Fruit fly (Drosophila melanogaster) whole organism, embryonic: ENCODE results near the gene CG11672.
A peak's percentile ranks its signal among the peaks of the same experiment; 100 is the strongest.

Experiments used
- CG10147 ChIP-seq: fragments of 200-800 bp; sonication (Bioruptor generic); optimal IDR thresholded peaks from 2 replicates; lab custom pipeline; 2019; ENCODE audit warnings: missing biosample characterization, mild to moderate bottlenecking, missing genetic modification characterization, moderate library complexity
- CG10267 ChIP-seq: fragments of 200-800 bp; sonication (Bioruptor generic); optimal IDR thresholded peaks from 2 replicates; lab custom pipeline; 2018; ENCODE audit warnings: missing biosample characterization, mild to moderate bottlenecking, missing genetic modification characterization, moderate library complexity
- CG10979 ChIP-seq: fragments of 200-800 bp; sonication (Bioruptor generic); optimal IDR thresholded peaks from 2 replicates; lab custom pipeline; 2018; ENCODE audit warnings: missing biosample characterization, mild to moderate bottlenecking, missing genetic modification characterization, moderate library complexity
- CG11456 ChIP-seq: fragments of 200-800 bp; sonication (Bioruptor generic); IDR thresholded peaks from 3 replicates; pipeline ENCODE4 v1.3.6; 2022; ENCODE audit warnings: missing biosample characterization, missing genetic modification characterization
- CG12391 ChIP-seq: fragments of 200-800 bp; sonication (Bioruptor generic); optimal IDR thresholded peaks from 3 replicates; lab custom pipeline; 2018; ENCODE audit warnings: missing biosample characterization, mild to moderate bottlenecking, missing genetic modification characterization, moderate library complexity
- CG14710 ChIP-seq: fragments of 200-800 bp; sonication (Bioruptor generic); optimal IDR thresholded peaks from 3 replicates; lab custom pipeline; 2019; ENCODE audit warnings: missing biosample characterization, mild to moderate bottlenecking, missing genetic modification characterization, moderate library complexity
- CG15479 ChIP-seq: fragments of 200-800 bp; sonication (Bioruptor generic); optimal IDR thresholded peaks from 3 replicates; lab custom pipeline; 2019; ENCODE audit warnings: missing biosample characterization, mild to moderate bottlenecking, missing genetic modification characterization, moderate library complexity
- CG15696 ChIP-seq: fragments of 200-800 bp; sonication (Bioruptor generic); optimal IDR thresholded peaks from 2 replicates; lab custom pipeline; 2019; ENCODE audit warnings: missing biosample characterization, mild to moderate bottlenecking, missing genetic modification characterization, moderate library complexity
- CG1603 ChIP-seq: fragments of 200-800 bp; sonication (Bioruptor generic); optimal IDR thresholded peaks from 2 replicates; lab custom pipeline; 2019; ENCODE audit warnings: missing biosample characterization, mild to moderate bottlenecking, missing genetic modification characterization, moderate library complexity
- CG17802 ChIP-seq: fragments of 200-800 bp; sonication (Bioruptor generic); optimal IDR thresholded peaks from 2 replicates; lab custom pipeline; 2018; ENCODE audit warnings: missing biosample characterization, mild to moderate bottlenecking, missing genetic modification characterization, moderate library complexity
- CG17829 ChIP-seq: fragments of 200-800 bp; optimal IDR thresholded peaks from 2 replicates; lab custom pipeline; 2019; ENCODE audit warnings: missing biosample characterization, mild to moderate bottlenecking, missing genetic modification characterization, moderate library complexity
- CG2199 ChIP-seq: fragments of 200-800 bp; sonication (Bioruptor generic); IDR thresholded peaks from 3 replicates; pipeline ENCODE4 v1.3.6; 2022; ENCODE audit warnings: missing biosample characterization, missing genetic modification characterization
- CG2712 ChIP-seq: fragments of 200-800 bp; optimal IDR thresholded peaks from 3 replicates; lab custom pipeline; 2019; ENCODE audit warnings: missing biosample characterization, mild to moderate bottlenecking, missing genetic modification characterization, moderate library complexity
- CG31441 ChIP-seq: fragments of 200-800 bp; sonication (Bioruptor generic); IDR thresholded peaks from 2 replicates; pipeline ENCODE4 v1.3.6; 2022; ENCODE audit warnings: missing biosample characterization, missing genetic modification characterization
- CG42726 ChIP-seq: fragments of 200-800 bp; sonication (Bioruptor generic); IDR thresholded peaks from 2 replicates; pipeline ENCODE4 v1.3.6; 2022; ENCODE audit warnings: missing biosample characterization, missing genetic modification characterization; ENCODE audit not compliant: partially characterized antibody
- CG4282 ChIP-seq: fragments of 200-800 bp; sonication (Bioruptor generic); optimal IDR thresholded peaks from 2 replicates; lab custom pipeline; 2016; ENCODE audit warnings: missing biosample characterization, missing genetic modification characterization
- CG5245 ChIP-seq: fragments of 200-800 bp; sonication (Bioruptor generic); optimal IDR thresholded peaks from 3 replicates; lab custom pipeline; 2016; ENCODE audit warnings: missing biosample characterization, missing genetic modification characterization
- CG7556 ChIP-seq: fragments of 200-800 bp; sonication (Bioruptor generic); optimal IDR thresholded peaks from 2 replicates; lab custom pipeline; 2017; ENCODE audit warnings: missing biosample characterization, mild to moderate bottlenecking, missing genetic modification characterization
- CG7745 ChIP-seq: fragments of 200-800 bp; sonication (Bioruptor generic); optimal IDR thresholded peaks from 2 replicates; lab custom pipeline; 2018; ENCODE audit warnings: missing biosample characterization, mild to moderate bottlenecking, missing genetic modification characterization, moderate library complexity
- CG8924 ChIP-seq: fragments of 200-800 bp; optimal IDR thresholded peaks from 3 replicates; lab custom pipeline; 2019; ENCODE audit warnings: missing biosample characterization, mild to moderate bottlenecking, missing genetic modification characterization, moderate library complexity
- CG9609 ChIP-seq: fragments of 200-800 bp; sonication (Bioruptor generic); optimal IDR thresholded peaks from 3 replicates; lab custom pipeline; 2016; ENCODE audit warnings: missing biosample characterization, missing genetic modification characterization
- CG9727 ChIP-seq: fragments of 200-800 bp; sonication (Bioruptor generic); optimal IDR thresholded peaks from 3 replicates; lab custom pipeline; 2017; ENCODE audit warnings: missing biosample characterization, mild to moderate bottlenecking, missing genetic modification characterization
- CHES-1-like ChIP-seq: fragments of 200-800 bp; sonication (Bioruptor generic); optimal IDR thresholded peaks from 2 replicates; lab custom pipeline; 2016; ENCODE audit warnings: missing biosample characterization, missing genetic modification characterization
- CkIIα-i1 ChIP-seq: fragments of 200-800 bp; sonication (Bioruptor generic); IDR thresholded peaks from 2 replicates; pipeline ENCODE4 v1.3.6; 2022; ENCODE audit warnings: missing biosample characterization, missing genetic modification characterization
- Elba2 ChIP-seq: fragments of 200-800 bp; sonication (Bioruptor generic); optimal IDR thresholded peaks from 3 replicates; lab custom pipeline; 2016; ENCODE audit warnings: missing biosample characterization, missing genetic modification characterization
- H15 ChIP-seq: fragments of 200-800 bp; sonication (Bioruptor generic); IDR thresholded peaks from 3 replicates; pipeline ENCODE4 v1.3.6; 2022; ENCODE audit warnings: missing biosample characterization, missing genetic modification characterization
- Mes4 ChIP-seq: fragments of 200-800 bp; sonication (Bioruptor generic); optimal IDR thresholded peaks from 2 replicates; lab custom pipeline; 2016; ENCODE audit warnings: missing biosample characterization, missing genetic modification characterization
- Pdp1 ChIP-seq, 2 experiments: fragments of 200-800 bp; sonication (Bioruptor generic); optimal IDR thresholded peaks; 3 replicates each; lab custom pipeline; 2016; ENCODE audit warnings: missing biosample characterization in 2 of 2, missing genetic modification characterization in 2 of 2, mild to moderate bottlenecking in 1 of 2, moderate library complexity in 1 of 2
- Ptx1 ChIP-seq: fragments of 200-800 bp; sonication (Bioruptor generic); IDR thresholded peaks from 2 replicates; pipeline ENCODE4 v1.3.6; 2022; ENCODE audit warnings: missing biosample characterization, missing genetic modification characterization
- Ssrp ChIP-seq: fragments of 200-800 bp; sonication (Bioruptor generic); optimal IDR thresholded peaks from 2 replicates; lab custom pipeline; 2018; ENCODE audit warnings: missing biosample characterization, mild to moderate bottlenecking, missing genetic modification characterization, moderate library complexity
- bcd ChIP-seq: fragments of 200-800 bp; sonication (Bioruptor generic); optimal IDR thresholded peaks from 2 replicates; lab custom pipeline; 2017; ENCODE audit warnings: missing biosample characterization, mild to moderate bottlenecking, missing genetic modification characterization
- caup ChIP-seq: fragments of 200-800 bp; sonication (Bioruptor generic); optimal IDR thresholded peaks from 3 replicates; lab custom pipeline; 2017; ENCODE audit warnings: missing biosample characterization, mild to moderate bottlenecking, missing genetic modification characterization, moderate library complexity; ENCODE audit not compliant: severe bottlenecking
- chinmo ChIP-seq: fragments of 200-800 bp; sonication (Bioruptor generic); IDR thresholded peaks from 4 replicates; pipeline ENCODE4 v1.3.6; 2022; ENCODE audit warnings: missing biosample characterization, missing genetic modification characterization; ENCODE audit not compliant: partially characterized antibody
- exex ChIP-seq: fragments of 200-800 bp; sonication (Bioruptor generic); optimal IDR thresholded peaks from 4 replicates; lab custom pipeline; 2018; ENCODE audit warnings: missing biosample characterization, mild to moderate bottlenecking, missing genetic modification characterization, moderate library complexity
- gce ChIP-seq: fragments of 200-800 bp; sonication (Bioruptor generic); IDR thresholded peaks from 3 replicates; pipeline ENCODE4 v1.3.6; 2022; ENCODE audit warnings: missing biosample characterization, missing genetic modification characterization
- ind ChIP-seq: fragments of 200-800 bp; sonication (Bioruptor generic); optimal IDR thresholded peaks from 3 replicates; lab custom pipeline; 2016; ENCODE audit warnings: missing biosample characterization, missing genetic modification characterization
- insv ChIP-seq, 2 experiments: fragments of 200-800 bp; sonication (Bioruptor generic); optimal IDR thresholded peaks; 3 replicates each; lab custom pipeline; 2016 to 2018; ENCODE audit warnings: missing biosample characterization in 2 of 2, missing genetic modification characterization in 2 of 2
- lola ChIP-seq, 3 experiments: fragments of >200 bp in 2 of 3; fragments of 200-800 bp in 1 of 3; sonication (Bioruptor generic) in 1 of 3; optimal IDR thresholded peaks; 2 replicates each; lab custom pipeline; 2017 to 2019; ENCODE audit warnings: missing biosample characterization in 3 of 3, missing genetic modification characterization in 3 of 3, mild to moderate bottlenecking in 1 of 3, moderate library complexity in 1 of 3
- nau ChIP-seq: fragments of 200-800 bp; sonication (Bioruptor generic); optimal IDR thresholded peaks from 3 replicates; lab custom pipeline; 2017; ENCODE audit warnings: missing biosample characterization, mild to moderate bottlenecking, missing genetic modification characterization, missing genetic modification reagents
- nmo ChIP-seq: fragments of 200-800 bp; sonication (Bioruptor generic); optimal IDR thresholded peaks from 2 replicates; lab custom pipeline; 2018; ENCODE audit warnings: missing biosample characterization, mild to moderate bottlenecking, missing genetic modification characterization, moderate library complexity
- prd ChIP-seq, 3 experiments: fragments of >200 bp in 2 of 3; fragments of 200-800 bp in 1 of 3; sonication (Bioruptor generic) in 1 of 3; optimal IDR thresholded peaks in 2 of 3; IDR thresholded peaks in 1 of 3; 2 replicates in 2 of 3; 3 replicates in 1 of 3; pipeline versions ENCODE4 v1.3.6 to Lab custom; 2017 to 2022; ENCODE audit warnings: missing biosample characterization in 1 of 3, missing genetic modification characterization in 1 of 3
- pum ChIP-seq: fragments of 200-800 bp; sonication (Bioruptor generic); optimal IDR thresholded peaks from 2 replicates; lab custom pipeline; 2016; ENCODE audit warnings: missing biosample characterization, missing genetic modification characterization
- sens ChIP-seq: fragments of 200-800 bp; sonication (Bioruptor generic); peaks from one replicate; lab custom pipeline; 2016; ENCODE audit warnings: missing biosample characterization, missing genetic modification characterization
- sens-2 ChIP-seq: fragments of 200-800 bp; sonication (Bioruptor generic); IDR thresholded peaks from 2 replicates; pipeline ENCODE4 v1.3.6; 2022; ENCODE audit warnings: missing biosample characterization, missing genetic modification characterization
- sqz ChIP-seq: fragments of 200-800 bp; sonication (Bioruptor generic); optimal IDR thresholded peaks from 3 replicates; lab custom pipeline; 2018; ENCODE audit warnings: missing biosample characterization, mild to moderate bottlenecking, missing genetic modification characterization
- tll ChIP-seq, 2 experiments: fragments of 200-800 bp in 1 of 2; fragments of >200 bp in 1 of 2; sonication (Bioruptor generic) in 1 of 2; optimal IDR thresholded peaks; 2 replicates each; lab custom pipeline; 2017 to 2019; ENCODE audit warnings: missing biosample characterization in 2 of 2, missing genetic modification characterization in 2 of 2, mild to moderate bottlenecking in 1 of 2, moderate library complexity in 1 of 2
- vnd ChIP-seq: fragments of 200-800 bp; sonication (Bioruptor generic); IDR thresholded peaks from 3 replicates; pipeline ENCODE4 v1.3.6; 2022; ENCODE audit warnings: missing biosample characterization, missing genetic modification characterization; ENCODE audit not compliant: partially characterized antibody
- zen ChIP-seq: fragments of 200-800 bp; sonication (Bioruptor generic); optimal IDR thresholded peaks from 3 replicates; lab custom pipeline; 2018; ENCODE audit warnings: missing biosample characterization, mild to moderate bottlenecking, missing genetic modification characterization, moderate library complexity

Gene CG11672

DNA sequence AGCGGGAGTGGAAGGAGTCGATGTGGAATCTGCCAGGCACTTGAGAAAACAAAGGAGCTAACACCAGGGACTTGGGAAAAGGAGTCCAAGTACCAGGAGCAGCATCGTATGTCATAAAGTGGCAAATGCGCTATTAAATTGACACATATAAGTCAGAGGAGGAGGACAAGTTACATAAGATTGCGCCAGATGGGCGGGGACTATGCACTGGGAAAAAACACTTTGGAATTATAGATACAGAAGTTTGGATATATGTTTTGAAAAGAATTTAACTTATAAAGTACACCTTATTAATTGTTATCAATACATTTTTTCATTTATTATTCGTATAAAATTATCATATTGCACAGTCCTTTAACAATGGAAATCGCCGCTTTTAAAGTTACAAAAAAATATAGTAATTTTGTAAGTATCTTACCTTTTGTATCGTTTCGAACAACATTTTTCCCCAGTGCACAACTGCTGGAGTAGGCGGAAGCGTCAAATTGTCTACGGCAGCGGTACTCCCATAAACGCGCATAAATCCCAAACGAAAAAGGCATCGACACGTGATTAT lies 45.7 kb upstream of the CG11672 start (continued):
- TF ChIP-seq prd (optimal IDR thresholded peaks at IDR 0.05; lab: Kevin White, UChicago) (no peak), prd (GFP tag; IDR thresholded peaks at IDR 0.05; lab: Robert Waterston, UW) (0 out of 3 replicates have a peak, but pooled peaks have one; percentile 19), CG2199 (GFP tag; lab: Robert Waterston, UW) (no peak), CG15696 (tag; lab: Kevin White, UChicago) (peak; percentile 84), CG1603 (no peak), nmo (GFP tag; lab: Kevin White, UChicago) (peak; percentile 41), CG12391 (peak; percentile 48), CG7745 (tag; lab: Kevin White, UChicago) (no peak), nau (GFP tag; lab: Kevin White, UChicago) (no peak), CG4282 (GFP tag; lab: Kevin White, UChicago) (no peak), CG10979 (tag; lab: Kevin White, UChicago) (peak; percentile 44), Ptx1 (GFP tag; lab: Robert Waterston, UW) (no peak), CG42726 (GFP tag; lab: Robert Waterston, UW) (no peak), chinmo (GFP tag; lab: Robert Waterston, UW) (no peak), exex (tag; lab: Kevin White, UChicago) (no peak), CG11456 (GFP tag; lab: Robert Waterston, UW) (no peak), CG10267 (tag; lab: Kevin White, UChicago) (peak; percentile 45), ind (GFP tag; lab: Kevin White, UChicago) (no peak), sens (GFP tag; lab: Kevin White, UChicago) (peak; percentile 79), CG8924 (tag; lab: Kevin White, UChicago) (peak; percentile 23), CG31441 (GFP tag; lab: Robert Waterston, UW) (0 out of 2 replicates have a peak, but pooled peaks have one; percentile 26), CG14710 (peak; percentile 38), CG17829 (peak; percentile 48), sqz (GFP tag; lab: Kevin White, UChicago) (no peak), Ssrp (tag; lab: Kevin White, UChicago) (peak; percentile 30), H15 (GFP tag; lab: Robert Waterston, UW) (no peak), CG9609 (GFP tag; lab: Kevin White, UChicago) (no peak), CG7556 (GFP tag; lab: Kevin White, UChicago) (peak; percentile 22), Mes4 (GFP tag; lab: Kevin White, UChicago) (no peak), pum (GFP tag; lab: Kevin White, UChicago) (no peak), caup (GFP tag; lab: Kevin White, UChicago) (no peak), CG2712 (tag; lab: Kevin White, UChicago) (peak; percentile 55), CHES-1-like (GFP tag; lab: Kevin White, UChicago) (no peak), lola (GFP tag; optimal IDR thresholded peaks at IDR 0.05; lab: Kevin White, UChicago) (peak in 1 of 3 experiments; percentile 61), CG9727 (peak; percentile 62)

DNA sequence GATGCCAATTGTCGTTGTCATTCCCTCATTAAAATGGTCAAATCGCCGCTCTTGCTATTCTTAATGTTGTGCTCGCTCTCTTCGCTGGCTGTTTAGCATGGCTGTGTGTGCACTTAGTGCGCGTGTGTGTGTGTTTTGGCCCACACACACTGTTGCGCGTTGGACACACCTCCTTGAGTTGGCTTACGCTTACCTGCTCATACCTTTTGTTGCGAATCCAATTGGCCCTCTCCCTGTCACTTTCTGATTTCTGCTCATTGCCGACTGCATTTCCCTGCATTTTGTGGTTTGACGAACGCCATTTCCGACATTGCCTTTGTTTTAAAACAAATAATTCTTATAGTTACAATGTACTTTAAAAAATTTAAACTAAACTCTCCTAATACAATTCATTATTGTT lies 44.6 kb upstream of the CG11672 start:
- peak; percentile 44 for TF ChIP-seq zen (tag; lab: Kevin White, UChicago)
- TF ChIP-seq vnd (GFP tag; lab: Robert Waterston, UW) = no peak
- TF ChIP-seq CG10147 = no peak
- TF ChIP-seq sens-2 = no peak
- peak; percentile 41 for TF ChIP-seq CG15479 (GFP tag; lab: Kevin White, UChicago)
- TF ChIP-seq CkIIα-i1 (GFP tag; lab: Robert Waterston, UW) = no peak
- TF ChIP-seq gce (GFP tag; lab: Robert Waterston, UW) = no peak
- TF ChIP-seq Elba2 = peak; percentile 93
- peak in 1 of 2 experiments; percentile 27 for TF ChIP-seq tll (GFP tag; optimal IDR thresholded peaks at IDR 0.05; lab: Kevin White, UChicago)
- no peak for TF ChIP-seq bcd (GFP tag; lab: Kevin White, UChicago)
- no peak for TF ChIP-seq Pdp1 (GFP tag; optimal IDR thresholded peaks at IDR 0.05; lab: Kevin White, UChicago)
- TF ChIP-seq CG5245 = no peak
- TF ChIP-seq insv (GFP tag; optimal IDR thresholded peaks at IDR 0.05; lab: Kevin White, UChicago) = peak in 1 of 2 experiments; percentile 8
- TF ChIP-seq CG17802 (tag; lab: Kevin White, UChicago) = no peak
- TF ChIP-seq Mes4 (GFP tag; lab: Kevin White, UChicago) = no peak
